Worm (Caenorhabditis elegans) whole organism, L2 larva: Measurements from ENCODE around the gene C17G1.5.

Experiments
- F13H6.1 ChIP-seq: sonication (generic microtip); optimal IDR thresholded peaks from 2 replicates; lab custom pipeline; 2016; ENCODE audit warnings: missing genetic modification characterization, missing compliant biosample characterization
- ama-1 ChIP-seq: fragments of 150-350 bp; optimal IDR thresholded peaks from 2 replicates; lab custom pipeline; 2018; ENCODE audit warnings: inconsistent platforms
- blmp-1 ChIP-seq: sonication (generic microtip); optimal IDR thresholded peaks from 2 replicates; lab custom pipeline; 2017; ENCODE audit warnings: missing genetic modification characterization, mild to moderate bottlenecking, missing compliant biosample characterization, antibody characterized with exemption, moderate library complexity; ENCODE audit not compliant: insufficient read depth
- ceh-16 ChIP-seq: fragments of 150-350 bp; optimal IDR thresholded peaks from 2 replicates; lab custom pipeline; 2014; ENCODE audit warnings: missing biosample characterization, missing genetic modification characterization
- elt-1 ChIP-seq: fragments of 150-350 bp; optimal IDR thresholded peaks from 2 replicates; lab custom pipeline; 2014; ENCODE audit warnings: missing biosample characterization, missing genetic modification characterization
- fos-1 ChIP-seq: fragments of 150-350 bp; optimal IDR thresholded peaks from 2 replicates; lab custom pipeline; 2014; ENCODE audit warnings: missing biosample characterization, missing genetic modification characterization
- lin-11 ChIP-seq: fragments of 150-350 bp; sonication (generic microtip); optimal IDR thresholded peaks from 2 replicates; lab custom pipeline; 2014; ENCODE audit warnings: missing biosample characterization, missing genetic modification characterization, inconsistent platforms, mixed read lengths
- lin-13 ChIP-seq: fragments of 150-350 bp; optimal IDR thresholded peaks from 2 replicates; lab custom pipeline; 2014; ENCODE audit warnings: missing biosample characterization, missing genetic modification reagents, missing genetic modification characterization
- nhr-12 ChIP-seq: fragments of 150-350 bp; optimal IDR thresholded peaks from 2 replicates; lab custom pipeline; 2014; ENCODE audit warnings: missing biosample characterization, missing genetic modification characterization
- nhr-25 ChIP-seq: fragments of 150-350 bp; sonication (generic microtip); optimal IDR thresholded peaks from 3 replicates; lab custom pipeline; 2014; ENCODE audit warnings: missing biosample characterization, missing genetic modification characterization
- snpc-4 ChIP-seq: fragments of 150-350 bp; optimal IDR thresholded peaks from 2 replicates; lab custom pipeline; 2014; ENCODE audit warnings: missing biosample characterization, missing genetic modification characterization
- unc-39 ChIP-seq: fragments of 150-350 bp; optimal IDR thresholded peaks from 2 replicates; lab custom pipeline; 2014; ENCODE audit warnings: missing biosample characterization, missing genetic modification characterization
- unc-62 ChIP-seq: fragments of 150-350 bp; optimal IDR thresholded peaks from 2 replicates; lab custom pipeline; 2014; ENCODE audit warnings: missing biosample characterization, missing genetic modification reagents, missing genetic modification characterization

DNA sequence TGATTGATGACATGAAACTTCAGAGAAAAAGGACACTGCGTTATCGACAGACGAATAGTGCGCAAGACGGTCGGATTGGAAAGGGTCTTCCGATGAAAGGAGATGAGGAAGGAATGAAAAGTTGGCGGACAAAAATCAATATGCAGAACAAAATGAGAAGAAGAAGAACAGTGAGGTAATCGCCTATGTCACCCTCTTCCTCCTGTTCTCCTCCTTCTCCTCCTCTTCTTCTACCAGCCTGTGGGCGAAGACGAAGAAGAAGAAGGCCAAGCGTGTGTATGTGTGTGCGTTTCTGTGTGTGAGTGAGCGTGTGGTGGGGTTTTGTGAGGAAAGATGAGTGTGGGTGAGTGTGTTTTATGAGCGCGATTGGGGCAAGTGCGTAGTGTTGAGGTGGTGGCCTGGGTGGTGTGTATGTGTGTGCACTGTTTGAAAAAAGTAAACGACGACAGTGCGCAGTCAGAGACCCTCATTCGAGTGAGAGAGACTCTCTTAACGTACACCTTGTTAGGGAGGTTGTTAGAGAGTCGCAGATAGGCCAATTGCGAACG is 6.3 kb upstream of the C17G1.5 start, which contains the start of gene tsp-21:
- TF ChIP-seq fos-1 (peak; percentile 96), snpc-4 (tag; lab: Kevin White, UChicago) (no peak), blmp-1 (tag; lab: Kevin White, UChicago) (peak; percentile 40), unc-39 (tag; lab: Kevin White, UChicago) (no peak), elt-1 (tag; lab: Kevin White, UChicago) (no peak), nhr-12 (tag; lab: Kevin White, UChicago) (no peak), lin-11 (peak; percentile 62), ama-1 (lab: Kevin White, UChicago) (no peak), nhr-25 (tag; lab: Kevin White, UChicago) (peak; percentile 87), ceh-16 (tag; lab: Kevin White, UChicago) (peak; percentile 62), unc-62 (GFP tag; lab: Kevin White, UChicago) (no peak), lin-13 (GFP tag; lab: Kevin White, UChicago) (peak; percentile 65), F13H6.1 (tag; lab: Kevin White, UChicago) (peak; percentile 85)
